Worm (Caenorhabditis elegans): Measurements from ENCODE around the gene srh-290.

DNA sequence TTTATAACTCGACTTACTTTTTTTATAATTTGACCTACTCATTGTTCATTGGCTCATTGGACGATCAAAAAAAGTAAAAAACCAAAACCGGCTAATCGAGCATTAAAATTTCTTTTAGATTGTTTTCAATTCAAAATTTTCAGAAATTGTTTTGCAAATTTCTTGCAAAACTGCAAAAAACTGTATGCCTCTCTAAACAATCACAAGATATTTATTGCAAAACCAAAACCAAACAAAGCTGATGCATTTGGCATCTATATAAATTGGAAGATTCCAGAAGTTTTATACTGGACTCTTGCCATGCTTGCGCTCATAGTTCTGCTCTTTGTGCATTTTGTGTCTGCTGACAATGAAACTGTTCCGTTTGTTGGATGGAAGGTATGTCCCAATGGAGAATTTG lies 12.7 kb upstream of the srh-290 start, which contains the start of gene C47A10.12:
- TF ChIP-seq lin-13 (GFP tag; optimal IDR thresholded peaks at IDR 0.05) (no peak), skn-1 (tag; optimal IDR thresholded peaks at IDR 0.05) (no peak)

Measured in whole organism, L2 larva.